Fruit fly (Drosophila melanogaster): ENCODE data around the gene Gal.

Gal gene

dm6 chr2L:5956706-5957105, 49.9 kb downstream of the Gal start, which contains the start of the genes CG13998 and Vm26Ab:
CG13998 (minus strand) TSS chr2L:5956819.
Vm26Ab (plus strand) TSS chr2L:5957004.
- TF ChIP-seq pan (optimal IDR thresholded peaks at IDR 0.05) (no peak), OdsH (GFP tag; optimal IDR thresholded peaks at IDR 0.05) (no peak), Dif (GFP tag; optimal IDR thresholded peaks at IDR 0.05; ENCODE audit: partially characterized antibody) (no peak), Hr78 (GFP tag; optimal IDR thresholded peaks at IDR 0.05) (no peak), br (GFP tag; optimal IDR thresholded peaks at IDR 0.05) (no peak), tai (GFP tag; optimal IDR thresholded peaks at IDR 0.05) (no peak)

- TF ChIP-seq dmrt93B (GFP tag; optimal IDR thresholded peaks at IDR 0.05) (no peak), sv (GFP tag; optimal IDR thresholded peaks at IDR 0.05) (no peak), rgr (GFP tag; optimal IDR thresholded peaks at IDR 0.05) (no peak), Vsx2 (GFP tag; optimal IDR thresholded peaks at IDR 0.05; ENCODE audit: partially characterized antibody) (no peak), Hnf4 (GFP tag; optimal IDR thresholded peaks at IDR 0.05) (no peak), dl (GFP tag; optimal IDR thresholded peaks at IDR 0.05; ENCODE audit: insufficient read depth in 1 of 2, partially characterized antibody in 2 of 2) (no peak), Myc (optimal IDR thresholded peaks at IDR 0.05) (no peak), CrebA (GFP tag; optimal IDR thresholded peaks at IDR 0.05; ENCODE audit: borderline replicate concordance) (no peak), br (GFP tag; optimal IDR thresholded peaks at IDR 0.05) (no peak), sage (GFP tag; optimal IDR thresholded peaks at IDR 0.05) (no peak), N (GFP tag; optimal IDR thresholded peaks at IDR 0.05) (no peak), Hr83 (GFP tag; optimal IDR thresholded peaks at IDR 0.05; ENCODE audit: poor library complexity, severe bottlenecking) (no peak), brk (GFP tag; optimal IDR thresholded peaks at IDR 0.05) (no peak), ey (GFP tag; optimal IDR thresholded peaks at IDR 0.05) (no peak), jim (GFP tag; optimal IDR thresholded peaks at IDR 0.05) (no peak), dsf (GFP tag; optimal IDR thresholded peaks at IDR 0.05; ENCODE audit: borderline replicate concordance) (no peak), HLH106 (tag; optimal IDR thresholded peaks at IDR 0.05) (no peak), h (GFP tag; optimal IDR thresholded peaks at IDR 0.05) (no peak), fru (GFP tag; optimal IDR thresholded peaks at IDR 0.05) (no peak), Jra (GFP tag; optimal IDR thresholded peaks at IDR 0.05) (no peak)
Observed at dm6 chr2L:5956153-5956552, 50.5 kb downstream of the Gal start, which contains the start of gene CG13999. CG13999 (minus strand) TSS chr2L:5956466.
